Worm (Caenorhabditis elegans) whole organism, early embryonic: Measurements from ENCODE around the gene gln-1.

Experiments used
- ama-1 ChIP-seq: fragments of 150-350 bp; optimal IDR thresholded peaks from 2 replicates; lab custom pipeline; 2014
- ets-7 ChIP-seq: sonication (generic microtip); optimal IDR thresholded peaks from 2 replicates; lab custom pipeline; 2016; ENCODE audit warnings: missing genotype, missing genetic modification characterization, missing compliant biosample characterization
- flt-1 ChIP-seq: fragments of 200-800 bp; sonication (Bioruptor generic); IDR thresholded peaks from 2 replicates; pipeline ENCODE4 v1.3.6; 2022; ENCODE audit warnings: missing genetic modification characterization, missing compliant biosample characterization
- hnd-1 ChIP-seq: sonication (generic microtip); optimal IDR thresholded peaks from 2 replicates; lab custom pipeline; 2016; ENCODE audit warnings: missing genetic modification characterization, missing compliant biosample characterization
- pes-1 ChIP-seq: fragments of 200-800 bp; sonication (Bioruptor generic); IDR thresholded peaks from 2 replicates; pipeline ENCODE4 v1.3.6; 2022; ENCODE audit warnings: missing genetic modification reagents, missing genetic modification characterization, missing compliant biosample characterization
- scrt-1 ChIP-seq: fragments of 200-800 bp; sonication (Bioruptor generic); IDR thresholded peaks from 2 replicates; pipeline ENCODE4 v1.3.6; 2022; ENCODE audit warnings: missing genetic modification characterization, missing compliant biosample characterization
- sea-1 ChIP-seq: fragments of 200-800 bp; sonication (Bioruptor generic); conservative IDR thresholded peaks from 2 replicates; pipeline ENCODE4 v1.3.6; 2022; ENCODE audit warnings: missing genetic modification characterization, missing compliant biosample characterization
- tbx-37 ChIP-seq: fragments of 200-800 bp; sonication (Bioruptor generic); conservative IDR thresholded peaks from 2 replicates; pipeline ENCODE4 v1.3.6; 2022; ENCODE audit warnings: missing genetic modification reagents, missing genetic modification characterization, missing compliant biosample characterization
- tra-4 ChIP-seq: sonication (generic microtip); optimal IDR thresholded peaks from 2 replicates; lab custom pipeline; 2017; ENCODE audit warnings: missing genetic modification characterization, missing compliant biosample characterization

DNA sequence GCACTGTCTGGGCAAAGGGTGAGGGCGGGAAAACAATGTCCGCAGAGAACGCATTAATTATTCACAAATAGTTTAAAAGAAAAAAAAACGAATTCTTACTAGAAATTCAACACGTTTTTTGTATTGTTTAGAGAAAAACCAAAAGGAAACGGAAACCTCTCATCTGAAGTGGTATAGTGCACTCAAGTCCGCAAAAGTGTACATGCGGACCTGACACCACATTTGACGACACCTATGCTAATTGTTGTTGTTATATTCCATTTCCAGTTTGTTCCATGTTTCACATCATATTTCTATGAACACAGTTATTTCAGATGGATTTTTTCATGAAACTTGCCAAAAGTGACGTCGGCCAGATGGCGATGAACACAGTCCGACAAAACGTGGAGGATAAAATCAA, 5.3 kb upstream of the gln-1 start, which contains the start of gene C45B2.6:
- TF ChIP-seq ama-1: no peak
- TF ChIP-seq tra-4 (tag; lab: Kevin White, UChicago): no peak
- TF ChIP-seq scrt-1 (GFP tag; lab: Robert Waterston, UW): no peak
- no peak for TF ChIP-seq tbx-37
- no peak for TF ChIP-seq hnd-1 (tag; lab: Kevin White, UChicago)
- no peak for TF ChIP-seq flt-1 (GFP tag; lab: Robert Waterston, UW)
- no peak for TF ChIP-seq ets-7 (tag; lab: Kevin White, UChicago)
- no peak for TF ChIP-seq sea-1
- no peak for TF ChIP-seq pes-1 (GFP tag; lab: Robert Waterston, UW)
